Worm (Caenorhabditis elegans): ENCODE results near the gene bus-12.

ce11 chrIV:13300109-13300508, 44.1 kb downstream of the bus-12 start, which contains the start of gene kdp-1:
- TF ChIP-seq unc-62 (GFP tag; optimal IDR thresholded peaks at IDR 0.05) (no peak), dpff-1 (tag; optimal IDR thresholded peaks at IDR 0.05) (no peak), B0035.1 (tag; optimal IDR thresholded peaks at IDR 0.05) (no peak), madf-3 (GFP tag; IDR thresholded peaks at IDR 0.05) (0 out of 2 replicates have a peak, but pooled peaks have one; percentile 72), let-526 (GFP tag; IDR thresholded peaks at IDR 0.05) (no peak), ccch-3 (GFP tag; optimal IDR thresholded peaks at IDR 0.05) (no peak), attf-5 (GFP tag; optimal IDR thresholded peaks at IDR 0.05) (no peak), nhr-90 (tag; optimal IDR thresholded peaks at IDR 0.05) (no peak), lag-1 (GFP tag; IDR thresholded peaks at IDR 0.05) (no peak), F23B12.7 (tag; optimal IDR thresholded peaks at IDR 0.05; ENCODE audit: insufficient read depth) (no peak), F10E7.11 (tag; optimal IDR thresholded peaks at IDR 0.05) (no peak), ceh-100 (GFP tag; IDR thresholded peaks at IDR 0.05) (no peak), Y79H2A.3 (GFP tag; conservative IDR thresholded peaks at IDR 0.05) (no peak)

Data from whole organism, young adult.